Worm (Caenorhabditis elegans): Measurements from ENCODE around the gene C14C10.5.

C14C10.5 gene

DNA sequence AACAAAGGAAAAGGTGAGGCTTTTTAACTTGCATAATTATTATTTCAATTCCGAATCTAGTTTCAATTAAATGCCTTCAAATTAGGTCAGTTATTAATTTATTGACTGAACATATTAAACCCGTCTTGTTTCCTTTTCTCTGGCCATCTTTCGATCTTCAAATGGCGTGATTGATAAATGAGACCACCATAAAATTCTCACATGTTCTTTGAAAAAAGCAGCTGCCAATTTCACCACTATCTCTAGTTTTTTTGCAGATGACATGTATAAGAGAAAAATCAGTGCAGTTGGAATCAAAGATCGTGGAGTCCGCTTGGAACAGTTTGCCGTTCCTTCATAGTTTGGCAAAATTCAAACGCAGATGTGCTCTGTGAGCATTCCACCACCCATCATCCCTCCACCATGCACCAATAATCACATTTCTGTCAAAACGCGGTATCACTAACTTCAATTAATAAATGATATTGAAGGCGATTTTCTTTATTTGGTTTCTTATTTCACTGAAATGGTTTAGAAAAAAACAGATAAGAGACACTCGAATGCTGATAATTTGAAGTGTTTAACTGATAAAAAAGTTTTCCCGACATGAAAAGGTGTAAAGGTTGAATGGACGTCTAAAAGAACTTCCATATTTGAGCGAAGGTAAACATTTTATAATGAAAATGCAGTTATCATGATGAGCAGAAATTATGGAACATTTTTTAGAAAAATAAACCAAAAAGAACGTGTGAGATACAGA is 37.9 kb downstream of the C14C10.5 start (continued):
- TF ChIP-seq ama-1 (optimal IDR thresholded peaks at IDR 0.05) = peak; percentile 12
- no peak for TF ChIP-seq fkh-4 (tag; optimal IDR thresholded peaks at IDR 0.05; ENCODE audit: borderline replicate concordance)
- TF ChIP-seq elt-3 (tag; optimal IDR thresholded peaks at IDR 0.05) = peak in 1 of 6 experiments; percentile 3
- TF ChIP-seq lin-14 (GFP tag; optimal IDR thresholded peaks at IDR 0.05) = peak; percentile 3
- no peak for TF ChIP-seq unc-98 (GFP tag; IDR thresholded peaks at IDR 0.05)
- peak; percentile 30 for TF ChIP-seq nhr-90 (tag; optimal IDR thresholded peaks at IDR 0.05; ENCODE audit: poor library complexity)
- TF ChIP-seq fkh-10 (GFP tag; optimal IDR thresholded peaks at IDR 0.05) = no peak
- peak; percentile 86 for TF ChIP-seq elt-2 (tag; optimal IDR thresholded peaks at IDR 0.05)
- no peak for TF ChIP-seq lin-15B (tag; optimal IDR thresholded peaks at IDR 0.05)
- TF ChIP-seq sox-4 (tag; optimal IDR thresholded peaks at IDR 0.05) = no peak
- no peak for TF ChIP-seq alr-1 (tag; optimal IDR thresholded peaks at IDR 0.05; ENCODE audit: borderline replicate concordance)
- TF ChIP-seq nhr-19 (GFP tag; conservative IDR thresholded peaks at IDR 0.05) = no peak
- TF ChIP-seq dpl-1 (GFP tag; optimal IDR thresholded peaks at IDR 0.05) = no peak
- TF ChIP-seq pqm-1 (tag; optimal IDR thresholded peaks at IDR 0.05) = peak; percentile 46
- no peak for TF ChIP-seq grh-1 (GFP tag; IDR thresholded peaks at IDR 0.05)
- TF ChIP-seq nhr-76 (tag; optimal IDR thresholded peaks at IDR 0.05) = no peak
- no peak for TF ChIP-seq zag-1 (tag; optimal IDR thresholded peaks at IDR 0.05)
- TF ChIP-seq aly-2 (tag; optimal IDR thresholded peaks at IDR 0.05) = no peak
- no peak for TF ChIP-seq ceh-63 (GFP tag; optimal IDR thresholded peaks at IDR 0.05)
- TF ChIP-seq egl-27 (tag; optimal IDR thresholded peaks at IDR 0.05) = no peak
- TF ChIP-seq tlp-1 (tag; optimal IDR thresholded peaks at IDR 0.05) = no peak
- TF ChIP-seq ceh-8 (GFP tag; optimal IDR thresholded peaks at IDR 0.05) = no peak
- TF ChIP-seq vab-15 (tag; optimal IDR thresholded peaks at IDR 0.05) = no peak
- TF ChIP-seq unc-130 (tag; optimal IDR thresholded peaks at IDR 0.05) = no peak
- no peak for TF ChIP-seq mab-9 (GFP tag; IDR thresholded peaks at IDR 0.05)

DNA sequence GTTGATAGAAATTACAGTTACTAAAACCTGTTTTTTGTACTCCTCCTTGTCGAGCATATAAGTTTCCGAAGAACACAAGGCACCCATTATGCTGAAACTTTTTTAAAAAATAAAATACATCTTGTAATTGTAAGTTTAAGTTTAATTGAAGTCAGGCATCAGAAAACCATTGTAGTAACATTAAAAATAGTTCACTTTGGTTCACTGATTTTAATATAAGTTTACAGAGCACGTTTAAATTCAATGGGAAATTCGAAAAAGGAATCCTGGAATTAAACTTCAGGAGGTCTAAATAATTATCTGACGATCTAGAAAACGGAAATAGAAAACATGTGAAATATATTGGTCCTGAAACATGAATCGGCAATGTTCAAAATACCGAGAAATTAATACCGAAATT is 40.4 kb downstream of the C14C10.5 start, which contains the start of gene gpa-8:
gpa-8 (minus strand) TSS at position 101 of the 400 bp plus-strand sequence.
- TF ChIP-seq grh-1 (GFP tag; IDR thresholded peaks at IDR 0.05) (no peak), unc-30 (tag; optimal IDR thresholded peaks at IDR 0.05) (no peak), hpl-2 (GFP tag; optimal IDR thresholded peaks at IDR 0.05) (no peak), nhr-77 (tag; optimal IDR thresholded peaks at IDR 0.05) (no peak), mab-9 (GFP tag; IDR thresholded peaks at IDR 0.05) (no peak), efl-3 (GFP tag; optimal IDR thresholded peaks at IDR 0.05) (no peak), ceh-88 (GFP tag; IDR thresholded peaks at IDR 0.05) (no peak), unc-86 (tag; optimal IDR thresholded peaks at IDR 0.05) (no peak), efl-1 (optimal IDR thresholded peaks at IDR 0.05) (no peak), efl-1 (GFP tag; optimal IDR thresholded peaks at IDR 0.05 in 1 of 2) (no peak), unc-130 (tag; optimal IDR thresholded peaks at IDR 0.05) (no peak), lin-13 (GFP tag; optimal IDR thresholded peaks at IDR 0.05) (no peak), rnt-1 (tag; optimal IDR thresholded peaks at IDR 0.05) (no peak), lsy-2 (tag; optimal IDR thresholded peaks at IDR 0.05) (no peak), fkh-10 (GFP tag; optimal IDR thresholded peaks at IDR 0.05) (no peak), dsc-1 (tag; optimal IDR thresholded peaks at IDR 0.05) (no peak), nhr-20 (tag; optimal IDR thresholded peaks at IDR 0.05) (no peak), ceh-8 (GFP tag; optimal IDR thresholded peaks at IDR 0.05) (no peak)

DNA sequence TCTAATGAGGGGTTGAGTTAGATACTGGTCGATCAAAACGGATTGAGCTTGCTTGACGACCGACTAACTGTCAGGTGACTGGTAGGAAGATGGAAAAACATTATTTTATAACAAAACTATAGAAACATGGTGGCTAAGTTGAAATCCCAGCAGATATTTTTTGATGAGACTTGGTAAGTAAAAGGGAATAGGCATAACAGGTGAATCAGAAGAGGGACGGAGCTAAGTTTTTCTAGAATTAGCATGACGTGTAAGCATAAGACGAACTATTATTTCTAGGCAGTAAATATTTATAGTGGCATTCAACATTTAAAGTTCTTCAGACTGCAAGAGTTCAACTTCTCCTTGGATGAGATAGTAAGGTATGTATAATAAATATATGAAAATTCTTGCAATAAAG is 44.5 kb downstream of the C14C10.5 start, which contains the start of gene F56H9.8:
F56H9.8 (plus strand) TSS at position 301 of the 400 bp plus-strand sequence.
- TF ChIP-seq pax-3 (tag; optimal IDR thresholded peaks at IDR 0.05) = peak; percentile 29
- TF ChIP-seq unc-30 (tag; optimal IDR thresholded peaks at IDR 0.05) = no peak
- TF ChIP-seq ztf-11 (tag; optimal IDR thresholded peaks at IDR 0.05) = no peak
- no peak for TF ChIP-seq isw-1 (GFP tag; IDR thresholded peaks at IDR 0.05)
- no peak for TF ChIP-seq lin-39 (tag; optimal IDR thresholded peaks at IDR 0.05)
- TF ChIP-seq lin-35 (GFP tag; optimal IDR thresholded peaks at IDR 0.05) = no peak
- no peak for TF ChIP-seq aha-1 (tag; optimal IDR thresholded peaks at IDR 0.05)
- no peak for TF ChIP-seq blmp-1 (tag; optimal IDR thresholded peaks at IDR 0.05)
